Worm (Caenorhabditis elegans) whole organism, late embryonic: Measurements from ENCODE around the gene pmp-2.
A peak's percentile ranks its signal among the peaks of the same experiment; 100 is the strongest.

Experiments used
- ahr-1 ChIP-seq: sonication (generic microtip); optimal IDR thresholded peaks from 2 replicates; lab custom pipeline; 2016; ENCODE audit warnings: missing genetic modification characterization, missing compliant biosample characterization
- ama-1 ChIP-seq: fragments of 150-350 bp; optimal IDR thresholded peaks from 2 replicates; lab custom pipeline; 2014
- ceh-18 ChIP-seq: sonication (generic microtip); optimal IDR thresholded peaks from 2 replicates; lab custom pipeline; 2016; ENCODE audit warnings: missing genetic modification characterization, missing compliant biosample characterization
- dmd-4 ChIP-seq: sonication (generic microtip); optimal IDR thresholded peaks from 2 replicates; lab custom pipeline; 2016; ENCODE audit warnings: borderline replicate concordance, missing genetic modification characterization, missing compliant biosample characterization
- elt-2 ChIP-seq: sonication (generic microtip); optimal IDR thresholded peaks from 2 replicates; lab custom pipeline; 2016; ENCODE audit warnings: missing genetic modification reagents, missing genetic modification characterization, missing compliant biosample characterization
- ets-4 ChIP-seq: sonication (generic microtip); optimal IDR thresholded peaks from 2 replicates; lab custom pipeline; 2016; ENCODE audit warnings: missing genetic modification characterization, missing compliant biosample characterization
- hlh-6 ChIP-seq: sonication (generic microtip); optimal IDR thresholded peaks from 2 replicates; lab custom pipeline; 2016; ENCODE audit warnings: missing genotype, missing genetic modification characterization, missing compliant biosample characterization
- hlh-8 ChIP-seq: sonication (generic microtip); optimal IDR thresholded peaks from 2 replicates; lab custom pipeline; 2016; ENCODE audit warnings: missing genotype, missing genetic modification characterization, missing compliant biosample characterization
- odd-2 ChIP-seq: sonication (generic microtip); optimal IDR thresholded peaks from 2 replicates; lab custom pipeline; 2017; ENCODE audit warnings: antibody characterized with exemption, mild to moderate bottlenecking, missing genetic modification characterization, missing compliant biosample characterization
- pag-3 ChIP-seq: sonication (generic microtip); optimal IDR thresholded peaks from 2 replicates; lab custom pipeline; 2016; ENCODE audit warnings: missing compliant biosample characterization, missing genetic modification characterization, borderline replicate concordance
- pha-4 ChIP-seq: fragments of 150-350 bp; optimal IDR thresholded peaks from 2 replicates; lab custom pipeline; 2018; ENCODE audit warnings: missing biosample characterization, missing genetic modification reagents, missing genetic modification characterization
- sox-4 ChIP-seq: sonication (generic microtip); optimal IDR thresholded peaks from 2 replicates; lab custom pipeline; 2017; ENCODE audit warnings: mild to moderate bottlenecking, missing genetic modification characterization, inconsistent platforms, missing compliant biosample characterization

DNA sequence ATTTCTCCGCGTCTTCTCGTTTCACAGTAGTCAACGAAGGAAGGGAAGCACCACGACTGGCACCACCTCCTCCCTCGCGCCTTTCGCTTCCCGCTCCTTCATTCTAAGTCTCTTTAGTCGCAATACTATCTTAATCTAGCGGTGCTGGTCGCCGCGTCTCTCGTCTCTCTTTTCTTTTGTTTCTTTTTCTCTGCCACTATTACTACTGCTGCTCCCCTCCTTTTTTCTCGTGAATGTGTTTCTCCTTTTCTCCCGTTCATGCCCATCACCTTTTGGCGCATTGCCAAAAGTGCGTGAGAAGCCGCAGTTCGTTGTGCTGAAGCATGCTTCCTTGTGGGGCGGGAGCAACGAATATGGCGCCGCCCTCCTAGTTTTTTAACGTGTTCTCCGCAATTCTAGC lies 38.9 kb upstream of the pmp-2 start:
- peak; percentile 55 for TF ChIP-seq ceh-18 (tag; lab: Kevin White, UChicago)
- TF ChIP-seq odd-2 (tag; lab: Kevin White, UChicago) = no peak
- no peak for TF ChIP-seq sox-4 (tag; lab: Kevin White, UChicago)
- TF ChIP-seq pha-4 (tag; lab: Kevin White, UChicago) = no peak
- no peak for TF ChIP-seq ets-4 (tag; lab: Kevin White, UChicago)
- TF ChIP-seq dmd-4 (tag; lab: Kevin White, UChicago) = no peak
- no peak for TF ChIP-seq hlh-6
- TF ChIP-seq elt-2 (tag; lab: Kevin White, UChicago) = no peak
- no peak for TF ChIP-seq ahr-1 (tag; lab: Kevin White, UChicago)
- TF ChIP-seq ama-1 = no peak
- TF ChIP-seq pag-3 = no peak
- no peak for TF ChIP-seq hlh-8 (tag; lab: Kevin White, UChicago)
